Worm (Caenorhabditis elegans) whole organism, young adult: ENCODE results near the gene C23G10.1.

Source experiments
- Y67H2A.10 ChIP-seq: fragments of 200-800 bp; sonication (Bioruptor generic); conservative IDR thresholded peaks from 2 replicates; pipeline ENCODE4 v1.3.6; 2022; ENCODE audit warnings: missing genetic modification reagents, missing genetic modification characterization, missing compliant biosample characterization
- atf-7 ChIP-seq: sonication (generic microtip); optimal IDR thresholded peaks from 2 replicates; lab custom pipeline; 2017; ENCODE audit warnings: mild to moderate bottlenecking, missing genetic modification characterization, missing compliant biosample characterization
- madf-3 ChIP-seq: fragments of 200-800 bp; sonication (Bioruptor generic); IDR thresholded peaks from 2 replicates; pipeline ENCODE4 v1.3.6; 2022; ENCODE audit warnings: missing genetic modification reagents, missing genetic modification characterization, missing compliant biosample characterization
- sea-2 ChIP-seq: fragments of 200-800 bp; sonication (Bioruptor generic); IDR thresholded peaks from 2 replicates; pipeline ENCODE4 v1.3.6; 2022; ENCODE audit warnings: missing genetic modification characterization, missing compliant biosample characterization

ce11 chrIII:6260115-6260514 lies 51.0 kb downstream of the C23G10.1 start, which contains the start of gene srg-2:
- TF ChIP-seq sea-2 (GFP tag; lab: Robert Waterston, UW) (no peak), Y67H2A.10 (GFP tag; lab: Robert Waterston, UW) (no peak), atf-7 (tag; lab: Kevin White, UChicago) (no peak), madf-3 (no peak)
